Worm (Caenorhabditis elegans): ENCODE results near the gene T10F2.5.

DNA sequence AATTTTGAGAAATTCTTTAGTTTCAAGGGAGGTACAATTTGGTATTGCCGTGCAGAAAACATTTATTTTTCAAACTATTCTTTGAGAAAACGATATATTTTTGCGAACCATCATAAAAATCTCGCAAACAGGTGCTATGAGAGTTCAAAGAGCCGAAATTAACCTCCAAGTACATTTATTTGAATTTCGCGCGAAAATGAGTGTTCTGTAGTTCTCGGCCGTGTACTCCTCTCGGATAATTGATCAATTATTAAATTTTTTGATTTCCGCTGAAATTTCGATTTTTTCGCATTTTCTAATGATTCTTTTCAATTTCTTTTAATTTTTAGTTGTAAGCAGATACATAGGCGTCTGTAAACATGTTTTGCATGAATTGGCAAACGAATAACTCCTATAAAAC, 30.8 kb upstream of the T10F2.5 start:
- TF ChIP-seq lin-11 (tag; optimal IDR thresholded peaks at IDR 0.05): no peak
- TF ChIP-seq ceh-6 (GFP tag; optimal IDR thresholded peaks at IDR 0.05): no peak
- TF ChIP-seq pqm-1 (tag; optimal IDR thresholded peaks at IDR 0.05): no peak
- no peak for TF ChIP-seq ceh-24 (tag; optimal IDR thresholded peaks at IDR 0.05)

All from whole organism, late embryonic.